Fruit fly (Drosophila melanogaster): ENCODE results near the gene Dus2.

Gene Dus2

DNA sequence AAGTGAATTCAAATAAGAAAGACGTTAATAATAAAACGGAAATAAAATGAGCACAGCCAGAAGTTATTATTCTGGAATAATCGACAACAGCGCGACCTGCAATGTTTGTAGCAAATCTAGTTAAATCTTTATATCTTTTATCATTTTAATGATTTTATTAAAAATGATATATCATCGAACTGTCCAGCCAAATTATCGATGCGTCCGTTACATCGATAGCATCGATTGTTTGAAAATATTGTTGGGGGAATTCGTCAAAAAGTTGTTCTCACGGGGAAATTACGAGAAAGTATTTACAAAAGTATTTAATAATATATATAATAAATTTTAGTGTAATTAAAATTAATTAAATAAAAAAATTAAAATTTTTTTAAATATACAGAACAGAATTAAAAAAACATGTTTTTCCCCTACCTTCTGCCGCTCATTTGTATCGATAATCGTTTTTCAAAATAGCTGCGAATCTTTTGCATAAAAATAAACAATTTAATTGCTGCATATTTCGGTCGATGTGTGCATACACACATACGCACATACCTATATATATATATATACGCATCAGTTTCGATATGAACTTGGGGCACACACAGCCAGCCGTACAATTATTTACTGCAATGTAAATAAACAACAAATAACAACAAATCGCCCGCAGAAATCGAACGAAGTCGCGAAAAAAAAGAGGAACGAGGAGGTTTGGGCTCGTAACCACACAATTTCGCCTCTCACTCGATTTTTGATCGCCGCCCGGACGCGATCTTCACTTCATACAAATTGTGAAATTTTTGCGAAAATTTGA lies 5.4 kb downstream of the Dus2 start, which contains the start of gene CG32599 (continued):
- TF ChIP-seq CG12236 (GFP tag; optimal IDR thresholded peaks at IDR 0.05) (no peak), Jarid2 (GFP tag; optimal IDR thresholded peaks at IDR 0.05) (no peak), shn (GFP tag; optimal IDR thresholded peaks at IDR 0.05) (no peak), CG16863 (GFP tag; optimal IDR thresholded peaks at IDR 0.05) (no peak), stwl (tag; optimal IDR thresholded peaks at IDR 0.05) (peak; percentile 53), chinmo (GFP tag; IDR thresholded peaks at IDR 0.05; ENCODE audit: partially characterized antibody) (0 out of 4 replicates have a peak, but pooled peaks have one; percentile 44), Sox102F (GFP tag; optimal IDR thresholded peaks at IDR 0.05) (peak; percentile 54), Mad (GFP tag; optimal IDR thresholded peaks at IDR 0.05) (no peak), CG12744 (GFP tag; optimal IDR thresholded peaks at IDR 0.05) (no peak), CG3847 (GFP tag; IDR thresholded peaks at IDR 0.05) (no peak), hbn (GFP tag; IDR thresholded peaks at IDR 0.05; ENCODE audit: partially characterized antibody) (peak; percentile 47; the same call in 1 of the 2 replicates), hb (GFP tag; IDR thresholded peaks at IDR 0.05; ENCODE audit: partially characterized antibody) (no peak), gt (GFP tag; IDR thresholded peaks at IDR 0.05) (no peak), CG17361 (GFP tag; IDR thresholded peaks at IDR 0.05) (peak; percentile 41; the same call in 1 of the 3 replicates), C15 (GFP tag; IDR thresholded peaks at IDR 0.05) (no peak), CG17385 (GFP tag; optimal IDR thresholded peaks at IDR 0.05) (peak; percentile 39), lola (GFP tag; optimal IDR thresholded peaks at IDR 0.05) (peak in 1 of 3 experiments; percentile 16), ci (GFP tag; IDR thresholded peaks at IDR 0.05) (peak; percentile 19; the same call in 1 of the 3 replicates), CG6175 (GFP tag; IDR thresholded peaks at IDR 0.05) (no peak), CG11398 (GFP tag; optimal IDR thresholded peaks at IDR 0.05) (no peak), CG11695 (GFP tag; IDR thresholded peaks at IDR 0.05) (0 out of 3 replicates have a peak, but pooled peaks have one; percentile 39), Dad (GFP tag; optimal IDR thresholded peaks at IDR 0.05) (no peak), CG9215 (GFP tag; IDR thresholded peaks at IDR 0.05) (no peak), TFAM (GFP tag; optimal IDR thresholded peaks at IDR 0.05) (no peak), nerfin-1 (tag; optimal IDR thresholded peaks at IDR 0.05) (no peak), croc (GFP tag; conservative IDR thresholded peaks at IDR 0.05) (no peak), NC2β (GFP tag; optimal IDR thresholded peaks at IDR 0.05) (no peak), jing (GFP tag; optimal IDR thresholded peaks at IDR 0.05) (no peak), CG12104 (GFP tag; optimal IDR thresholded peaks at IDR 0.05) (peak; percentile 3), danr (GFP tag; IDR thresholded peaks at IDR 0.05) (no peak), Meics (GFP tag; optimal IDR thresholded peaks at IDR 0.05) (peak; percentile 20), jumu (GFP tag; optimal IDR thresholded peaks at IDR 0.05) (no peak), CG7963 (GFP tag; IDR thresholded peaks at IDR 0.05; ENCODE audit: partially characterized antibody) (peak; percentile 33; the same call in 1 of the 3 replicates), Mes4 (GFP tag; optimal IDR thresholded peaks at IDR 0.05) (no peak), otp (GFP tag; IDR thresholded peaks at IDR 0.05) (no peak), CG9437 (GFP tag; optimal IDR thresholded peaks at IDR 0.05) (no peak), nmo (GFP tag; optimal IDR thresholded peaks at IDR 0.05) (peak; percentile 48), CG14050 (GFP tag; IDR thresholded peaks at IDR 0.05) (0 out of 3 replicates have a peak, but pooled peaks have one; percentile 35), kah (GFP tag; optimal IDR thresholded peaks at IDR 0.05) (no peak), CG15696 (tag; optimal IDR thresholded peaks at IDR 0.05) (peak; percentile 21), bowl (GFP tag; IDR thresholded peaks at IDR 0.05) (no peak), CG17912 (GFP tag; optimal IDR thresholded peaks at IDR 0.05) (no peak), twi (tag; optimal IDR thresholded peaks at IDR 0.05) (no peak), CG12659 (GFP tag; optimal IDR thresholded peaks at IDR 0.05) (peak; percentile 5), Asciz (GFP tag; optimal IDR thresholded peaks at IDR 0.05) (no peak), cato (GFP tag; optimal IDR thresholded peaks at IDR 0.05; ENCODE audit: borderline replicate concordance) (no peak), corto (GFP tag; optimal IDR thresholded peaks at IDR 0.05) (no peak), z (GFP tag; IDR thresholded peaks at IDR 0.05) (no peak), insv (GFP tag; optimal IDR thresholded peaks at IDR 0.05) (peak in 1 of 2 experiments; percentile 87)

All from whole organism, embryonic.